Worm (Caenorhabditis elegans): ENCODE data around the gene srz-64.

srz-64 gene

DNA sequence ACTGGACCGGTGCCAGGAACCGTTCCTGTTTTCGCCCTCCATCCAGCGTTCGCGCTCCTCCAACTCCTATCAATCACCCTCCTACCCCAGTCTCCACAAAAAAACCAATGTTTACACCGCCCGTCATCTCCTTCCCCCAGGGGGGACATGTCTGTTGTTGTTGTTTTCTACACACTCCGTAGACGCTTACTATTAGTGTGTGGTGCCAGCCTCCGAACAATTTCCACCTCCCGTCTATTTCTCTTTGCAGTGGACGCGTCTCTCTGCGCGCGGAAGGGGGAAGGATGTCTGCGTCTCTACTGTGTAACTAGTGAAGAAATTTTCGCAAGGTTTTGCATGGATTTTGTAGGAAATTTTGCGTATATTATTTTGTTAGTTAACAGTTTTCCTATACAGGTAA lies 50.6 kb downstream of the srz-64 start:
- TF ChIP-seq ces-1 (GFP tag; optimal IDR thresholded peaks at IDR 0.05) (peak; percentile 60), mab-5 (tag; optimal IDR thresholded peaks at IDR 0.05) (no peak), snpc-4 (tag; optimal IDR thresholded peaks at IDR 0.05) (no peak), nhr-237 (tag; optimal IDR thresholded peaks at IDR 0.05) (no peak), lsy-2 (tag; optimal IDR thresholded peaks at IDR 0.05) (peak; percentile 21), pha-4 (tag; optimal IDR thresholded peaks at IDR 0.05) (peak; percentile 20), ztf-11 (tag; optimal IDR thresholded peaks at IDR 0.05) (peak; percentile 26), flh-1 (GFP tag; optimal IDR thresholded peaks at IDR 0.05) (no peak), hlh-1 (tag; optimal IDR thresholded peaks at IDR 0.05) (peak; percentile 31), mls-2 (tag; optimal IDR thresholded peaks at IDR 0.05) (peak; percentile 7), ham-2 (GFP tag; optimal IDR thresholded peaks at IDR 0.05) (peak; percentile 32), unc-39 (tag; optimal IDR thresholded peaks at IDR 0.05) (no peak), nhr-2 (tag; optimal IDR thresholded peaks at IDR 0.05) (no peak), sem-2 (GFP tag; optimal IDR thresholded peaks at IDR 0.05) (no peak), mep-1 (tag; optimal IDR thresholded peaks at IDR 0.05) (peak; percentile 39), unc-62 (GFP tag; optimal IDR thresholded peaks at IDR 0.05) (peak; percentile 41)

DNA sequence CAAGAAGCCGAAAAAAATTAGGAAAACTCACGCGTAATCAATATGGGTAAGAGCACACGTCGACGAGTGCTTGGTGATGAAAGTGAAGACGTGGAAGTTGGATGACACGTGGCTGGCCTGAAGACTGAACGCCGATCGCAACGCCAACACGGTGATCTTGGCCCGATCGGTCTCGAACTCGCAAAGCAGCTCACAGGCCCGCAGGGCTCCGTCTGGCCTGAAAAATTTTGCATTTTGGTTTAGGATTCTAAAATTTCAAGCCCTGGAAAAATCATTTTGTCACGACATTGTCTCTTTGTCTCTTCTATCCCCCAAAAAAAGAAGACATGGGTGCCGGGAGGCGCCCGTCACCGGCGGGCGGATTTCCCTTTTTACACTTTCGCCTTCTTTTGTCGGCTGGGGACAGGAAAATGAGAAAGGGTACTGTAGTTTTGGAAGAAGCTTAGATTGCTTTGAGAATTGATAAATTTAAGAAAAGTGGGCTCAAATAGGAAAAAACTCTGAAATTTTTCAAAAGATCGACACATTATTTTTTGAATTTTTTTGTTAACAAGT lies 51.8 kb downstream of the srz-64 start:
- TF ChIP-seq nhr-237 (tag; optimal IDR thresholded peaks at IDR 0.05) (no peak), blmp-1 (tag; optimal IDR thresholded peaks at IDR 0.05) (peak; percentile 7), lin-32 (GFP tag; optimal IDR thresholded peaks at IDR 0.05) (no peak)

DNA sequence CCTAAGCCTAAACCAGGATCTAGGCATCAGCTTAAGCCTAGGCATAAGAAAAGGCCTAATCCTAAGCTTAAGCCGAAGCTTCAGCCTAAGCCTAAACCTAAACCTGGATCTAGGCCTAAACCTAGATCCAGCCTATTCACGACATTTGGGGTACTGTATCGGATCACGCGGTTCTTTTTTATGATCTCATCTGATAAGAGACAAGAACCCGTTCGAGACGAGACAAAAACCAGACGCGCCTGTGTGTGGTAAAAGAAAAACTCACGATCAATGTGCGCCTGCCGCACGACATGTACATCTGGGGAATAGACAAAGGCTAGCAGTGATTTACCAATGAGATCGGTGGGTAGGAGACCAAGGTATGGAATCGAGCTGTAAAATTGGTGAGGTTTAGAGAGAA lies 52.6 kb downstream of the srz-64 start:
- TF ChIP-seq unc-62 (GFP tag; optimal IDR thresholded peaks at IDR 0.05) (no peak), nhr-28 (tag; optimal IDR thresholded peaks at IDR 0.05) (no peak), lsy-2 (tag; optimal IDR thresholded peaks at IDR 0.05) (no peak), lin-32 (GFP tag; optimal IDR thresholded peaks at IDR 0.05) (no peak), nhr-237 (tag; optimal IDR thresholded peaks at IDR 0.05) (no peak), blmp-1 (tag; optimal IDR thresholded peaks at IDR 0.05) (no peak), lin-13 (tag; optimal IDR thresholded peaks at IDR 0.05) (no peak), hlh-1 (tag; optimal IDR thresholded peaks at IDR 0.05) (no peak)

DNA sequence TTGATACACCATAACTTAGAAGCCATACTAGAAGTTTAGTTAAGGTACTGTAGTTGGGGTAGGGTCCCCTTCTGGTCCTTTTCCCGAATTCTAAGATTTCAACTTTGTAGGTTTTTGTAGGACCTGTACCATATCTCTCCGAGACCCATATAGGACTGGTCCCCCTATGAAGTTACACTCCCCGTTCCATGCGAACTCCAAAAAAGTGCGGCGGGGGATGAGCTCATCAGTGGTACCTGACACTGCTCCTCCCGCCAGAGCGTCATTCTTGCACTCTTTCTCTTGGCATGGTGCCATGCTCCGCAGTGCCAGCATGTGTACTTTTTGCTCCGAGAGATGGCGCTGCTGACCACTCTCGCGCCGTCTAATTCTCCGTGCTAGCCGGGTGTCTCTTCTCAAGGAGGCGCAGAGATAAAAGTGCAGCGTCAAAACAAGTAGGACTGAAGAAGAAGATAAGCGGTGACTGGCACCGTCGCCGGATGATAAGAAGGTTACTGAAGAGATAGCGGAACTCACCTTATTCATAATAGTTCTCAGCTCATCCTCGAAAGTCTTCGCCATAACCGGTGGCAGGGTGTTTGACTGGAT lies 53.5 kb downstream of the srz-64 start:
- TF ChIP-seq elt-1 (tag; optimal IDR thresholded peaks at IDR 0.05; ENCODE audit: borderline replicate concordance, insufficient read depth) (peak; percentile 23), unc-120 (tag; optimal IDR thresholded peaks at IDR 0.05; ENCODE audit: poor library complexity, severe bottlenecking) (peak; percentile 20), ceh-39 (tag; optimal IDR thresholded peaks at IDR 0.05) (no peak), pha-4 (tag; optimal IDR thresholded peaks at IDR 0.05) (peak; percentile 11), hlh-1 (tag; optimal IDR thresholded peaks at IDR 0.05) (peak; percentile 26), drap-1 (GFP tag; optimal IDR thresholded peaks at IDR 0.05) (no peak), elt-3 (tag; optimal IDR thresholded peaks at IDR 0.05) (peak; percentile 36), nhr-237 (tag; optimal IDR thresholded peaks at IDR 0.05) (no peak)
